Worm (Caenorhabditis elegans) whole organism, L2 larva: ENCODE data around the gene H03G16.7.

Experiments used
- F13H6.1 ChIP-seq: sonication (generic microtip); optimal IDR thresholded peaks from 2 replicates; lab custom pipeline; 2016; ENCODE audit warnings: missing genetic modification characterization, missing compliant biosample characterization
- R02D3.7 ChIP-seq: fragments of 150-350 bp; optimal IDR thresholded peaks from 2 replicates; lab custom pipeline; 2014; ENCODE audit warnings: missing biosample characterization, missing genetic modification characterization
- Y55F3AM.14 ChIP-seq: fragments of 200-800 bp; sonication (Bioruptor generic); optimal IDR thresholded peaks from 2 replicates; lab custom pipeline; 2018; ENCODE audit warnings: mild to moderate bottlenecking, missing genetic modification characterization, missing compliant biosample characterization
- alr-1 ChIP-seq: fragments of 150-350 bp; optimal IDR thresholded peaks from 2 replicates; lab custom pipeline; 2014; ENCODE audit warnings: missing biosample characterization, missing genetic modification characterization
- aly-2 ChIP-seq: fragments of 150-350 bp; optimal IDR thresholded peaks from 2 replicates; lab custom pipeline; 2014; ENCODE audit warnings: missing biosample characterization, missing genetic modification characterization
- ama-1 ChIP-seq: fragments of 150-350 bp; optimal IDR thresholded peaks from 2 replicates; lab custom pipeline; 2018; ENCODE audit warnings: inconsistent platforms
- blmp-1 ChIP-seq: sonication (generic microtip); optimal IDR thresholded peaks from 2 replicates; lab custom pipeline; 2017; ENCODE audit warnings: missing genetic modification characterization, mild to moderate bottlenecking, missing compliant biosample characterization, antibody characterized with exemption, moderate library complexity; ENCODE audit not compliant: insufficient read depth
- crh-2 ChIP-seq: sonication (generic microtip); optimal IDR thresholded peaks from 2 replicates; lab custom pipeline; 2017; ENCODE audit warnings: missing biosample characterization, missing genetic modification characterization
- dmd-4 ChIP-seq: sonication (generic microtip); optimal IDR thresholded peaks from 2 replicates; lab custom pipeline; 2017; ENCODE audit warnings: missing biosample characterization, missing genetic modification characterization
- egl-27 ChIP-seq: sonication (generic microtip); optimal IDR thresholded peaks from 3 replicates; lab custom pipeline; 2017; ENCODE audit warnings: missing biosample characterization, missing genetic modification reagents, missing genetic modification characterization
- fos-1 ChIP-seq: fragments of 150-350 bp; optimal IDR thresholded peaks from 2 replicates; lab custom pipeline; 2014; ENCODE audit warnings: missing biosample characterization, missing genetic modification characterization
- gmeb-1 ChIP-seq: fragments of 150-350 bp; optimal IDR thresholded peaks from 2 replicates; lab custom pipeline; 2014; ENCODE audit warnings: missing biosample characterization, missing genetic modification characterization
- lin-11 ChIP-seq: fragments of 150-350 bp; sonication (generic microtip); optimal IDR thresholded peaks from 2 replicates; lab custom pipeline; 2014; ENCODE audit warnings: missing biosample characterization, missing genetic modification characterization, inconsistent platforms, mixed read lengths
- lin-13 ChIP-seq: fragments of 150-350 bp; optimal IDR thresholded peaks from 2 replicates; lab custom pipeline; 2014; ENCODE audit warnings: missing biosample characterization, missing genetic modification reagents, missing genetic modification characterization
- lin-39 ChIP-seq: fragments of 150-350 bp; optimal IDR thresholded peaks from 2 replicates; lab custom pipeline; 2014; ENCODE audit warnings: missing biosample characterization, missing genetic modification reagents, missing genetic modification characterization
- lsy-2 ChIP-seq, 2 experiments: fragments of 150-350 bp in 1 of 2; sonication (generic microtip) in 1 of 2; optimal IDR thresholded peaks; 2 replicates each; lab custom pipeline; 2014 to 2017; ENCODE audit warnings: missing biosample characterization in 2 of 2, missing genetic modification characterization in 2 of 2
- mab-5 ChIP-seq: fragments of 150-350 bp; optimal IDR thresholded peaks from 2 replicates; lab custom pipeline; 2014; ENCODE audit warnings: missing biosample characterization, missing genetic modification characterization
- mbf-1 ChIP-seq: sonication (generic microtip); optimal IDR thresholded peaks from 2 replicates; lab custom pipeline; 2017; ENCODE audit warnings: missing biosample characterization, missing genetic modification characterization
- nhr-10 ChIP-seq: sonication (generic microtip); optimal IDR thresholded peaks from 2 replicates; lab custom pipeline; 2017; ENCODE audit warnings: missing biosample characterization, missing genetic modification characterization
- nhr-12 ChIP-seq: fragments of 150-350 bp; optimal IDR thresholded peaks from 2 replicates; lab custom pipeline; 2014; ENCODE audit warnings: missing biosample characterization, missing genetic modification characterization
- nhr-129 ChIP-seq: fragments of 150-350 bp; optimal IDR thresholded peaks from 2 replicates; lab custom pipeline; 2014; ENCODE audit warnings: missing biosample characterization, missing genetic modification characterization
- nhr-21 ChIP-seq: fragments of 150-350 bp; optimal IDR thresholded peaks from 2 replicates; lab custom pipeline; 2014; ENCODE audit warnings: missing biosample characterization, missing genetic modification characterization
- nhr-237 ChIP-seq: fragments of 150-350 bp; optimal IDR thresholded peaks from 2 replicates; lab custom pipeline; 2014; ENCODE audit warnings: missing biosample characterization, missing genetic modification characterization
- nhr-25 ChIP-seq: fragments of 150-350 bp; sonication (generic microtip); optimal IDR thresholded peaks from 3 replicates; lab custom pipeline; 2014; ENCODE audit warnings: missing biosample characterization, missing genetic modification characterization
- nhr-6 ChIP-seq: fragments of 150-350 bp; optimal IDR thresholded peaks from 2 replicates; lab custom pipeline; 2014; ENCODE audit warnings: missing biosample characterization, missing genetic modification characterization
- nhr-77 ChIP-seq: fragments of 150-350 bp; optimal IDR thresholded peaks from 2 replicates; lab custom pipeline; 2014; ENCODE audit warnings: missing biosample characterization, missing genetic modification characterization
- peb-1 ChIP-seq: fragments of 150-350 bp; optimal IDR thresholded peaks from 2 replicates; lab custom pipeline; 2014; ENCODE audit warnings: missing biosample characterization, missing genetic modification characterization
- skn-1 ChIP-seq: sonication (generic microtip); optimal IDR thresholded peaks from 2 replicates; lab custom pipeline; 2017; ENCODE audit warnings: missing biosample characterization, missing genetic modification characterization
- sma-3 ChIP-seq: sonication (generic microtip); optimal IDR thresholded peaks from 2 replicates; lab custom pipeline; 2016; ENCODE audit warnings: missing genetic modification reagents, missing genetic modification characterization, missing compliant biosample characterization
- sma-9 ChIP-seq, 2 experiments: fragments of 150-350 bp in 1 of 2; sonication (generic microtip) in 1 of 2; optimal IDR thresholded peaks; 2 replicates each; lab custom pipeline; 2014 to 2016; ENCODE audit warnings: missing genetic modification characterization in 2 of 2, mild to moderate bottlenecking in 1 of 2, missing biosample characterization in 1 of 2, missing compliant biosample characterization in 1 of 2, missing genetic modification reagents in 1 of 2, moderate library complexity in 1 of 2
- snpc-4 ChIP-seq: fragments of 150-350 bp; optimal IDR thresholded peaks from 2 replicates; lab custom pipeline; 2014; ENCODE audit warnings: missing biosample characterization, missing genetic modification characterization
- unc-39 ChIP-seq: fragments of 150-350 bp; optimal IDR thresholded peaks from 2 replicates; lab custom pipeline; 2014; ENCODE audit warnings: missing biosample characterization, missing genetic modification characterization
- unc-55 ChIP-seq: fragments of 150-350 bp; sonication (generic microtip); optimal IDR thresholded peaks from 3 replicates; lab custom pipeline; 2014; ENCODE audit warnings: missing biosample characterization, missing genetic modification reagents, missing genetic modification characterization
- unc-62 ChIP-seq: fragments of 150-350 bp; optimal IDR thresholded peaks from 2 replicates; lab custom pipeline; 2014; ENCODE audit warnings: missing biosample characterization, missing genetic modification reagents, missing genetic modification characterization
- zag-1 ChIP-seq: fragments of 150-350 bp; optimal IDR thresholded peaks from 2 replicates; lab custom pipeline; 2014; ENCODE audit warnings: missing biosample characterization, missing genetic modification characterization
- ztf-4 ChIP-seq: fragments of 150-350 bp; optimal IDR thresholded peaks from 2 replicates; lab custom pipeline; 2014; ENCODE audit warnings: missing biosample characterization, missing genetic modification characterization

The H03G16.7 gene

DNA sequence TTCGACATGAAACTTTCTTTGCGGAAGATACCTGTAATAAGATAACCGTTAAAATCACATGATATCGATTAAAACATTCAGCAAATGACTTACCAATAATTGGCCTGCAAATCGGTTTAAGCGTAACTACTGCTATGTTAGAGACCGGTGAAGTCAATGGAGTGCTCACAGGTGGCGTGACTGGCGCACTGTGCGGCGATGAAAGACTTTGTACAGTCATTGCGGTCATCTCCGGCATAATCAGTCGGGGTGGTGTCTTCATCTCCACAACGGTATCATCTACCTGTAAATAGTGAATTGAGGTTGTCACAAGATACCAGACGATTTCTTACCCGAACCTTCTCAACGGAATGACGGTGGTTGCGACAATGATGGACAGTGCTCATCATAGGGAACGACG is 21.1 kb upstream of the H03G16.7 start:
- TF ChIP-seq Y55F3AM.14 (no peak), lin-39 (tag; lab: Kevin White, UChicago) (no peak), nhr-6 (tag; lab: Kevin White, UChicago) (no peak), nhr-25 (no peak), aly-2 (tag; lab: Kevin White, UChicago) (no peak), ama-1 (lab: Kevin White, UChicago) (peak; percentile 57), R02D3.7 (no peak), nhr-21 (peak; percentile 5), lsy-2 (tag; optimal IDR thresholded peaks at IDR 0.05; lab: Kevin White, UChicago) (no peak), nhr-77 (tag; lab: Kevin White, UChicago) (no peak), snpc-4 (tag; lab: Kevin White, UChicago) (no peak), skn-1 (tag; lab: Kevin White, UChicago) (no peak), lin-13 (no peak)

DNA sequence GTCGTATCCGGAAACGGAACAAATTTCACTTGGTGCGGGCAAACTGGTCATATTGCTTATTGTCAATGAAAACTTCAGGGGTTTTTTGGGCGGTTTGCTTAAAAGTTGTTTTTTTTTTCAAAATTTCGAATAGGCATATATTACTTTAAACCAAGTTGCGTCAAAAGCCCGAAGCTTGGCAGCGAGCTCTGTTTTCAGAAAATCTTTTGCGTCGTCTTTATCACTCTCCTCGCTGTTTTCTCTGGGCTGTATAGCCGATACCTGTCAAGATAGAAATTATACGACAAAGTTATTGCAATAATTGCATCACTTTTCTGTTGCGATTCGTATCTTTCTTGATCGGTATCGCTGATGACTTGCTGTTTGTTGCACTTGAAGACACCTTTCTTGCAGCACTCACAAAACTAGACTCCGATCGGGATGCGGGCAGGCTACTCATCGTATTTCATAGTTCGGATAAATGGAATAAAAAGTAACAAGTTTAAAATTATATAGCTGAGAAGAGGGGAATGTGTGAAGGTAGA is 20.3 kb upstream of the H03G16.7 start, which contains the start of the genes H40L08.3 and H40L08.9:
H40L08.3 (minus strand) TSS at position 51 of the 524 bp plus-strand sequence.
H40L08.9 (minus strand) TSS at position 439 of the 524 bp plus-strand sequence.
- TF ChIP-seq nhr-6 (tag; lab: Kevin White, UChicago) (no peak), nhr-129 (tag; lab: Kevin White, UChicago) (peak; percentile 75), nhr-21 (peak; percentile 63), unc-62 (no peak), mab-5 (tag; lab: Kevin White, UChicago) (no peak), nhr-237 (tag; lab: Kevin White, UChicago) (no peak), lin-11 (tag; lab: Kevin White, UChicago) (no peak), ama-1 (lab: Kevin White, UChicago) (peak; percentile 85), sma-3 (GFP tag; lab: Kevin White, UChicago) (peak; percentile 24), mbf-1 (tag; lab: Kevin White, UChicago) (no peak), fos-1 (no peak), sma-9 (GFP tag; optimal IDR thresholded peaks at IDR 0.05; lab: Kevin White, UChicago) (peak; percentile 6), sma-9 (tag; optimal IDR thresholded peaks at IDR 0.05; lab: Kevin White, UChicago) (no peak), lsy-2 (tag; optimal IDR thresholded peaks at IDR 0.05; lab: Kevin White, UChicago) (no peak), egl-27 (tag; lab: Kevin White, UChicago) (no peak)

DNA sequence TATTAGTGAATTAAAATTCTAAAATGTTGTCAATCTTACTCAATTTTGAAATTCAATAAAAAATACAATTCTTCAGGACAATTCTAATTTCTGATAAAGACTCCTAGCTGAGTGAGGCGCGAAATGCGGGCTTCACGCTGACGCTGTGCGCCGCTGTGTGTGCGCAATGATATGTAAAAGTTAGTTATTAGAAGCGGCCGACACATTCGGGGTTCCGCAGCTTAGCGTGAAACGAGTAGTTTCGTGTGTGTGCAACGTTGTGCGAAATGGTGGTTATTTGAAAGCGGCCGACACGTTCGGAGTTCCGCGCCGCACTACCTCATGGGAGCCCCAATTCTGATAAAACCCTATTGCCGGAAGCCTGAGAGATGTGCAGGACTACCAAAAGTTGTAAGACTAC is 19.4 kb upstream of the H03G16.7 start:
- no peak for TF ChIP-seq unc-55 (GFP tag; lab: Kevin White, UChicago)

DNA sequence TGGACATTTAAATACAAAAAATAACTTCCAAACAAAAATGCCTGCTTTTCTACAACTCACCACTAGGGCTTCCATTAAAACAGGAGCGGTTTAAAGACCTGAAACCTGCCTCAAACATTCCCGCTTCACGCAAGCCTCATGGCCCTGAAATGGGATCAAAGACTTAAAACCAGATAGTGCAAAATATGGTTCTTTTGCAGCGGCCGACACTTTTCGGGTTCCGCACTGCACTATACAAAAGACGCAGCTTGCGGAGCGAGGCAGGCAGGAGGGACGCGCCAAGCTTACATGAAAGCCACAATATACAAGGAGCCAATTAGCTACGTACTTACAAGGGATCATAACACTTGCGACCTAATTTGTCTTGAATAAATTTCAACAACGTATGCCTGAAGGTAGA is 17.7 kb upstream of the H03G16.7 start:
- TF ChIP-seq snpc-4 (tag; lab: Kevin White, UChicago) (peak; percentile 62), ztf-4 (tag; lab: Kevin White, UChicago) (no peak), nhr-237 (tag; lab: Kevin White, UChicago) (no peak), nhr-12 (tag; lab: Kevin White, UChicago) (no peak), nhr-10 (no peak), blmp-1 (no peak), nhr-25 (no peak)

DNA sequence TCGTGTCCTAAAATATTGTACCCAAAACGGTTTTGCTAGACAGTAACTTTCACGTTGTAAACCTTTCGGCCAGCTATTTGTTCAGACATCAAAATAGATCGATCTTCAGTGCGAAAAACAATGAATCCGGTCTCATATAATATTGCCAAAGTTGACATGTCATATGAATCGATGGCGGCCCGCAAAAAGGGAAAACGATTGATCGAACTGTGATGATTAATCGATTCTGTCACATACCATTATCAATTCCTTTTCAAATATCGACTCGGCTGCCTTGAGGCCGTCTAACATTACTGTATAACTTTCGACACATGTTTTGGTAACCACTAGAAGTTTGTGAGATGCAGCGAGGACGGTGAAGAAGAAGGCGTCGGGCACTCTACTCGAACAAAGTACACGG is 17.1 kb upstream of the H03G16.7 start:
- TF ChIP-seq sma-3 (GFP tag; lab: Kevin White, UChicago) = peak; percentile 68
- peak; percentile 65 for TF ChIP-seq sma-9 (GFP tag; optimal IDR thresholded peaks at IDR 0.05; lab: Kevin White, UChicago)
- no peak for TF ChIP-seq sma-9 (tag; optimal IDR thresholded peaks at IDR 0.05; lab: Kevin White, UChicago)
- peak; percentile 92 for TF ChIP-seq blmp-1
- TF ChIP-seq nhr-21 = peak; percentile 60
- no peak for TF ChIP-seq nhr-129 (tag; lab: Kevin White, UChicago)
- TF ChIP-seq aly-2 (tag; lab: Kevin White, UChicago) = no peak
- TF ChIP-seq nhr-25 = peak; percentile 68
- TF ChIP-seq peb-1 (tag; lab: Kevin White, UChicago) = no peak

DNA sequence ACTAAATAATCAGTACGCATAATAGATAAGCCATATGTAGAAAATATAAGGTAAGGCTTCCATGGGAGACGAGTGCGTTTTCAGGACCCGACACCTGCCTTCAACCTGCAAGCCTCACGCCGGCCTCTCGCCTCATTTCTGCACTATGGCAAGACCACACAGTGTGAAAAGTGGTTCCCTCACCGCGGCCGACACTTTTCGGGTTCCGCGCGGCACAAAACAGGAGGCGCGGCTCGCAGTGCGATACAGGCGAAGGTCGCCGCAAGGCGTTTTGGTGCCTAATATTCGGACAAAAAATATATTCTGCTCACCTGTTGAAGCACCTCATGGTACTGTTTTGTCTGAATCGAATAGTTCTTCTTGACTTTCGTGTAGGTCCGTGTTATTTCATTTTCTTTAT is 14.3 kb upstream of the H03G16.7 start:
- TF ChIP-seq alr-1 (tag; lab: Kevin White, UChicago) (no peak), nhr-25 (no peak), snpc-4 (tag; lab: Kevin White, UChicago) (no peak), gmeb-1 (tag; lab: Kevin White, UChicago) (no peak), crh-2 (tag; lab: Kevin White, UChicago) (no peak), blmp-1 (no peak), F13H6.1 (no peak), dmd-4 (tag; lab: Kevin White, UChicago) (no peak), zag-1 (tag; lab: Kevin White, UChicago) (no peak), sma-3 (GFP tag; lab: Kevin White, UChicago) (no peak), nhr-10 (no peak), peb-1 (tag; lab: Kevin White, UChicago) (no peak), R02D3.7 (no peak), mab-5 (tag; lab: Kevin White, UChicago) (no peak), unc-39 (tag; lab: Kevin White, UChicago) (no peak)
